Worm (Caenorhabditis elegans) whole organism, young adult: Measurements from ENCODE around the gene Y53G8AR.6.

Experiments
- C06A6.2 ChIP-seq: fragments of 200-800 bp; sonication (Bioruptor generic); conservative IDR thresholded peaks from 2 replicates; pipeline ENCODE4 v1.3.6; 2022; ENCODE audit warnings: missing genetic modification characterization, missing compliant biosample characterization
- C17E4.6 ChIP-seq: fragments of 200-800 bp; sonication (Bioruptor generic); IDR thresholded peaks from 2 replicates; pipeline ENCODE4 v1.3.6; 2022; ENCODE audit warnings: missing genetic modification reagents, missing genetic modification characterization, missing compliant biosample characterization
- D2030.7 ChIP-seq: fragments of 200-800 bp; sonication (Bioruptor generic); IDR thresholded peaks from 2 replicates; pipeline ENCODE4 v1.3.6; 2022; ENCODE audit warnings: missing genetic modification reagents, missing genetic modification characterization, missing compliant biosample characterization
- F57C9.4 ChIP-seq: sonication (generic microtip); optimal IDR thresholded peaks from 2 replicates; lab custom pipeline; 2017; ENCODE audit warnings: mild to moderate bottlenecking, missing genetic modification characterization, missing compliant biosample characterization
- K12H6.12 ChIP-seq: fragments of 200-800 bp; sonication (Bioruptor generic); optimal IDR thresholded peaks from 2 replicates; lab custom pipeline; 2018; ENCODE audit warnings: mild to moderate bottlenecking, missing genetic modification characterization, missing compliant biosample characterization
- aptf-3 ChIP-seq: fragments of 200-800 bp; sonication (Bioruptor generic); IDR thresholded peaks from 2 replicates; pipeline ENCODE4 v1.3.6; 2022; ENCODE audit warnings: missing genetic modification characterization, missing compliant biosample characterization
- attf-5 ChIP-seq: fragments of 200-800 bp; sonication (Bioruptor generic); optimal IDR thresholded peaks from 2 replicates; lab custom pipeline; 2018; ENCODE audit warnings: mild to moderate bottlenecking, missing genetic modification characterization, missing compliant biosample characterization
- bed-1 ChIP-seq: fragments of 200-800 bp; sonication (Bioruptor generic); IDR thresholded peaks from 2 replicates; pipeline ENCODE4 v1.3.6; 2022; ENCODE audit warnings: missing genetic modification reagents, missing genetic modification characterization, missing compliant biosample characterization
- cebp-1 ChIP-seq, 2 experiments: fragments of 200-800 bp in 1 of 2; sonication (Bioruptor generic) in 1 of 2; sonication (generic microtip) in 1 of 2; IDR thresholded peaks in 1 of 2; optimal IDR thresholded peaks in 1 of 2; 2 replicates each; pipeline versions ENCODE4 v1.3.6 to Lab custom; 2017 to 2022; ENCODE audit warnings: missing compliant biosample characterization in 2 of 2, missing genetic modification characterization in 2 of 2, mild to moderate bottlenecking in 1 of 2, missing genetic modification reagents in 1 of 2, moderate library complexity in 1 of 2
- chd-7 ChIP-seq: sonication (generic microtip); optimal IDR thresholded peaks from 2 replicates; lab custom pipeline; 2016; ENCODE audit warnings: mild to moderate bottlenecking, missing genetic modification characterization, moderate library complexity, missing compliant biosample characterization
- efl-1 ChIP-seq: fragments of 150-350 bp; optimal IDR thresholded peaks from 2 replicates; lab custom pipeline; 2014; ENCODE audit warnings: missing biosample characterization, missing genetic modification reagents, missing genetic modification characterization
- ets-4 ChIP-seq: fragments of 200-800 bp; sonication (Bioruptor generic); optimal IDR thresholded peaks from 2 replicates; lab custom pipeline; 2018; ENCODE audit warnings: mild to moderate bottlenecking, missing genetic modification characterization, missing compliant biosample characterization
- fkh-3 ChIP-seq: sonication (generic microtip); optimal IDR thresholded peaks from 2 replicates; lab custom pipeline; 2016; ENCODE audit warnings: mild to moderate bottlenecking, missing genetic modification characterization, missing compliant biosample characterization
- him-1 ChIP-seq: sonication (generic microtip); optimal IDR thresholded peaks from 2 replicates; lab custom pipeline; 2016; ENCODE audit warnings: missing genotype, missing genetic modification reagents, missing genetic modification characterization, missing compliant biosample characterization
- hmg-1.2 ChIP-seq: fragments of 200-800 bp; sonication (Bioruptor generic); IDR thresholded peaks from 2 replicates; pipeline ENCODE4 v1.3.6; 2022; ENCODE audit warnings: missing genetic modification reagents, missing genetic modification characterization, missing compliant biosample characterization
- lag-1 ChIP-seq: fragments of 200-800 bp; sonication (Bioruptor generic); IDR thresholded peaks from 2 replicates; pipeline ENCODE4 v1.3.6; 2022; ENCODE audit warnings: missing genetic modification reagents, missing genetic modification characterization, missing compliant biosample characterization
- lin-40 ChIP-seq: sonication (generic microtip); optimal IDR thresholded peaks from 2 replicates; lab custom pipeline; 2016; ENCODE audit warnings: missing genetic modification characterization, mild to moderate bottlenecking, missing compliant biosample characterization, missing genotype, missing genetic modification reagents
- lin-54 ChIP-seq: fragments of 200-800 bp; sonication (Bioruptor generic); optimal IDR thresholded peaks from 2 replicates; lab custom pipeline; 2018; ENCODE audit warnings: mild to moderate bottlenecking, missing genetic modification characterization, missing compliant biosample characterization
- lsl-1 ChIP-seq: fragments of 200-800 bp; sonication (Bioruptor generic); optimal IDR thresholded peaks from 2 replicates; lab custom pipeline; 2018; ENCODE audit warnings: mild to moderate bottlenecking, missing genetic modification characterization, moderate library complexity, missing compliant biosample characterization
- madf-3 ChIP-seq: fragments of 200-800 bp; sonication (Bioruptor generic); IDR thresholded peaks from 2 replicates; pipeline ENCODE4 v1.3.6; 2022; ENCODE audit warnings: missing genetic modification reagents, missing genetic modification characterization, missing compliant biosample characterization
- madf-8 ChIP-seq: fragments of 200-800 bp; sonication (Bioruptor generic); conservative IDR thresholded peaks from 2 replicates; pipeline ENCODE4 v1.3.6; 2022; ENCODE audit warnings: missing genetic modification reagents, missing genetic modification characterization, missing compliant biosample characterization
- mcd-1 ChIP-seq: fragments of 200-800 bp; sonication (Bioruptor generic); IDR thresholded peaks from 2 replicates; pipeline ENCODE4 v1.3.6; 2022; ENCODE audit warnings: missing genetic modification reagents, missing genetic modification characterization, missing compliant biosample characterization
- rec-8 ChIP-seq, 2 experiments: sonication (generic microtip); optimal IDR thresholded peaks; 2 replicates each; lab custom pipeline; 2016; ENCODE audit warnings: mild to moderate bottlenecking in 2 of 2, missing genetic modification characterization in 2 of 2, missing genetic modification reagents in 2 of 2, missing genotype in 2 of 2, missing biosample characterization in 1 of 2, missing compliant biosample characterization in 1 of 2, moderate library complexity in 1 of 2
- somi-1 ChIP-seq: fragments of 200-800 bp; sonication (Bioruptor generic); optimal IDR thresholded peaks from 2 replicates; lab custom pipeline; 2018; ENCODE audit warnings: mild to moderate bottlenecking, missing genetic modification characterization, missing compliant biosample characterization
- tbp1 ChIP-seq: fragments of 200-800 bp; sonication (Bioruptor generic); optimal IDR thresholded peaks from 2 replicates; lab custom pipeline; 2018; ENCODE audit warnings: mild to moderate bottlenecking, missing genetic modification characterization, missing compliant biosample characterization
- tlf-1 ChIP-seq: fragments of 200-800 bp; sonication (Bioruptor generic); optimal IDR thresholded peaks from 2 replicates; lab custom pipeline; 2018; ENCODE audit warnings: mild to moderate bottlenecking, missing genetic modification characterization, missing compliant biosample characterization
- unc-62 ChIP-seq: fragments of 150-350 bp; optimal IDR thresholded peaks from 2 replicates; lab custom pipeline; 2014; ENCODE audit warnings: missing biosample characterization, missing genetic modification reagents, missing genetic modification characterization
- zim-3 ChIP-seq: sonication (generic microtip); optimal IDR thresholded peaks from 2 replicates; lab custom pipeline; 2017; ENCODE audit warnings: mild to moderate bottlenecking, missing genetic modification characterization, moderate library complexity, missing compliant biosample characterization
- ztf-25 ChIP-seq: fragments of 200-800 bp; sonication (Bioruptor generic); IDR thresholded peaks from 2 replicates; pipeline ENCODE4 v1.3.6; 2022; ENCODE audit warnings: missing genetic modification reagents, missing genetic modification characterization, missing compliant biosample characterization

Y53G8AR.6 gene

DNA sequence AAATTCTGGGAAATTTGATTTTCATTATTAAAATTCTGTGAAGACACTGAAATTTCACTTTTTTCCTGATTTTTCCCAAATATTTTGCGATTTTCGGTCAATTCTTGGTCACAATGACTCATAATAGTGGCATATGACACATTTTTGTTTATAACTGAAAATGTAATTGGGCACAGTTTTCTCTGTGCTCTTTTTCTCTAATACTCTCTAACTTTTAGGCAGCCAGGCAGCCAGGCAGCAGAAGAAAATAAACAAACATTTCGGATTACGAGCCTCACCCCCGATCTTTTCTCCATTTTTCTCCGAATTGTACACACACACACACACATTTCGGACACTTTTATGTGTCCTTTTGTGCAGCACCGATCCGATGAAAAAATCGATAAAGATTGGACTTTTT, 12.8 kb downstream of the Y53G8AR.6 start:
- no peak for TF ChIP-seq rec-8 (tag; optimal IDR thresholded peaks at IDR 0.05; lab: Kevin White, UChicago)
- TF ChIP-seq attf-5 (GFP tag; lab: Kevin White, UChicago): peak; percentile 35
- no peak for TF ChIP-seq cebp-1 (GFP tag; IDR thresholded peaks at IDR 0.05; lab: Robert Waterston, UW)
- peak; percentile 11 for TF ChIP-seq cebp-1 (tag; optimal IDR thresholded peaks at IDR 0.05; lab: Kevin White, UChicago)
- TF ChIP-seq ztf-25 (GFP tag; lab: Robert Waterston, UW): no peak
- TF ChIP-seq, all 124 proteins: peak for 2

DNA sequence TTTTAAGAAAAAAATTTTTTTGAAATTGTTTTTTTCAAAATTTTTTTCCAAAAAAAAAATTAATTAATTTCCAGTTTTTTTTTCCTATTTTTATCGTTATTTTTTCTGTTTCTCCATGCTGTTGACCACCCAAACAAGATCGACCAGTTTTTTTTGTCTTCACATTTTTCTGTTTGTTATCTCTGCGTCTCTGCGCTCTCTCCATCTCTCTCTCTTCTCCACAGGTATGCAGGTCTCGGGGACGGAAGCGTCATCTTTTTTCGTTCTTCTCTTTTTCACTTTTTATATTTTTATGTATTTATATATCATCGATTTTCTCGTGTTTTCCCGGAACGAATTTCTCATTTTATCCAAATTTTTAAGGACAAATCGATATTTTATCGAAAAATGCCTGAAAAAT, 14.4 kb downstream of the Y53G8AR.6 start:
- TF ChIP-seq hmg-1.2 (GFP tag; lab: Robert Waterston, UW) (peak; percentile 49; the same call in 1 of the 2 replicates), C17E4.6 (GFP tag; lab: Robert Waterston, UW) (no peak)

DNA sequence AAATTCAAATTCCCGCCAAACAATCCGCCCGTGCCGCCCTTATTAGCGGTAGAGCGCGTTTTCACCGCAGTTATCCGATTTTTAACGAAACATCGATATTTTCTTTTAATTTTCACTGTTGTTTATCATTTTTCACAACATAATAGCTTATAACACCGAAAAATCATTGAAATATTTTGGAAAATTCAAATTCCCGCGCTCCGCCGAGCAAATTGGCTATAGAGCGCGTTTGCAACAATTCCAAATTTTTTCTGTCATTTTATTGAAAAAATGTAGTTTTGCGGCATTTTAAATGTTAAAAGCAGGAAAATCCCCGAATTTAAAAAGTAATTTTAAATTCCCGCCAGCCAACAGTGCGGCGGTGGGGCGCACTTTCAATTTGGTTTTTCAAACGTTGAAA, 15.2 kb downstream of the Y53G8AR.6 start:
- TF ChIP-seq ets-4 (GFP tag; lab: Kevin White, UChicago): no peak
- TF ChIP-seq aptf-3 (GFP tag; lab: Robert Waterston, UW): no peak
- TF ChIP-seq him-1 (tag; lab: Kevin White, UChicago): no peak
- TF ChIP-seq D2030.7 (GFP tag; lab: Robert Waterston, UW): no peak
- peak; percentile 57 for TF ChIP-seq mcd-1 (GFP tag; lab: Robert Waterston, UW)
- 0 out of 2 replicates have a peak, but pooled peaks have one; percentile 11 for TF ChIP-seq madf-8 (GFP tag; lab: Robert Waterston, UW)
- TF ChIP-seq fkh-3 (tag; lab: Kevin White, UChicago): no peak
- TF ChIP-seq somi-1: no peak
- no peak for TF ChIP-seq unc-62
- no peak for TF ChIP-seq C06A6.2
- TF ChIP-seq efl-1: peak; percentile 25
- no peak for TF ChIP-seq bed-1
- TF ChIP-seq zim-3: no peak
- no peak for TF ChIP-seq K12H6.12 (tag; lab: Kevin White, UChicago)
- peak; percentile 48 for TF ChIP-seq lin-54 (GFP tag; lab: Kevin White, UChicago)
- TF ChIP-seq tbp1 (GFP tag; lab: Kevin White, UChicago): no peak
- peak; percentile 12 for TF ChIP-seq lsl-1 (GFP tag; lab: Kevin White, UChicago)
- no peak for TF ChIP-seq tlf-1 (GFP tag; lab: Kevin White, UChicago)
- no peak for TF ChIP-seq lin-40 (tag; lab: Kevin White, UChicago)
- no peak for TF ChIP-seq chd-7 (tag; lab: Kevin White, UChicago)

DNA sequence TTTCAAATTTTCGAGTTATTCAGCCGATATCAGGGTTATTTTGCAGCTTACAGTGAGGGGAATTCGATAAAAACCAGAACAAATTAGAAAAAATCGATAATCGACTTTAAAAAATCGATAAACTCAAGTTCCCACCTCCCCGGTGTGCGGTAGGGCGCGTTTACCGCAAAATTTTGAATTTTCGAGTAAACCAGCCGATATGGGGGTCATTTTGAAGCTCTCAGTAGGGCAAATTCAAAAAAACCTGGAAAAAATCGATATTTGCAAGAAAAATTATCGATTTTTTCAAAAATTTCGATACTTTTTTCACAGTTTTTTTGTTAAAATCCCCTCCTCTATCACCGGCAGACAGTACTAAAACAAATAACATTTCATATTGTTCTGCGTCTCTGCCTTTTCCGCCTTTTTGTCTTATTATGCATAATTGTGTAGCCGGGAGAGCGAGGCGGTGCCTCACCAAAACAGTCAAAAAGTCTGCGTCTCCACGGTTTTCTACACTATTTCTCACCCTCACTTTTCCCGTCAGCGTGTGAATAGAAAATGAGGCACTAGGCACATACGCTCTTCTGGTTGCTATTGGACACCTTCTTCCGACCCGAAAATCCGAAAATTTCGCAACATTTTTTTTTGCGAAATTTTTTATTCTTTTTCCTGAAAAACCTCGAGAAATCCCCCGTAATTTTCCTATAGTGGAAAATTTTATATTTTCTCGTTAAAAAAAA, 16.5 kb downstream of the Y53G8AR.6 start, which contains the start of gene ral-1:
TSS of gene ral-1 (plus strand) at position 435 of the 722 bp plus-strand sequence.
- no peak; the same call in 1 of the 2 replicates for TF ChIP-seq cebp-1 (GFP tag; IDR thresholded peaks at IDR 0.05; lab: Robert Waterston, UW)
- peak; percentile 89 for TF ChIP-seq cebp-1 (tag; optimal IDR thresholded peaks at IDR 0.05; lab: Kevin White, UChicago)
- TF ChIP-seq F57C9.4 (tag; lab: Kevin White, UChicago): no peak
- peak; percentile 88 for TF ChIP-seq hmg-1.2 (GFP tag; lab: Robert Waterston, UW)

DNA sequence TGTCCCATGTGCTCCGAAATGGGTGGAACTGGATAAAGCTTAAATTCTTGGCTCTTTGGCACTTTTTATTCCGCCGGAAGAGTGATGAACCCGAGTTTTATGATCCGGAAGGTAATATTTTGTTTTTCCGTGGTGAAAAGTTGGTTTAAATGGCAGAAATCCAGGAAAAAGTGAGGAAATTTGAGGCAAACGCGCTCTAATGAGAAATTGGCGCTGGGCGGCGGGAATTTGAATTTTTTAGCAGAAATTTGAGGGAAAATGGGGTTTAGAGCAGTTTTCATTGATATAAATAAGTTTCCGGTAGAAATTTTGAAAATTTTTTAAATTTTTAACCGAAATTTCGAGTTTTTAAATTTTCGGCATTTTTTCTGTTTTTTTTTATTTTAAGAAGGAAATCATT, 17.1 kb downstream of the Y53G8AR.6 start:
- peak; percentile 63 for TF ChIP-seq mcd-1 (GFP tag; lab: Robert Waterston, UW)
- TF ChIP-seq lin-54 (GFP tag; lab: Kevin White, UChicago): peak; percentile 49
- peak; percentile 40 for TF ChIP-seq efl-1
- TF ChIP-seq madf-3 (GFP tag; lab: Robert Waterston, UW): no peak
- no peak for TF ChIP-seq lag-1 (GFP tag; lab: Robert Waterston, UW)
